Worm (Caenorhabditis elegans): ENCODE data around the gene acr-15.

Gene acr-15

ce11 chrV:8603272-8603671 is 50.8 kb downstream of the acr-15 start, which contains the start of gene F41E6.5:
Gene F41E6.5 (plus strand): TSS chrV:8603480.
- TF ChIP-seq nhr-76 (tag; optimal IDR thresholded peaks at IDR 0.05) (no peak), fos-1 (tag; optimal IDR thresholded peaks at IDR 0.05) (no peak), pqm-1 (tag; optimal IDR thresholded peaks at IDR 0.05) (peak; percentile 82), pha-4 (tag; optimal IDR thresholded peaks at IDR 0.05) (peak; percentile 53), jun-1 (tag; optimal IDR thresholded peaks at IDR 0.05) (peak; percentile 4), elt-2 (tag; optimal IDR thresholded peaks at IDR 0.05) (peak; percentile 77), aly-2 (tag; optimal IDR thresholded peaks at IDR 0.05) (no peak)
